In the genomic region with DNA sequence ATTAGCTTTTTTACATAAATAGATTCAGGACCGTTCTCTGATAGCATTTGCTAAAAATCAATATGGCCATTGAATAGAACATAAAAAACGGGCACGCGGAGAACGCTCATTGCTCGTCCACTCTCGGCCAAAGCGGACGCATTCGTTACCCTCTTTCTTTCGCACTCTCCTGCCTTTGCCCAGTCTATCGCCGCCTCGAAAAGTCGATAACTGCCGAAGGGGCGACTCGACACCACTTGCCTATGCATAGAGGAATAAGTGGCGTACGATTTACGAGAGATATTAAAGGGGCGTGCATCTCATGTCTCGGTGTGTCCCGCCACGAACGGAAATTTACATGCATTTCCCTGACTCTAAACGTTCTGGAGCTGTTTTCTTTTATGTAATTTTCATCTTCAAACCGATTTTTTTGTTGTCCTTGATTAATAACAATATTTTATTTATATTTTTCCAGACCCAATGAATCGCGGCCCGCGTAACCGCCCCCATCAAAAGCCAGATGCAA, we compare ENCODE assay signal across 4 worm cellular contexts.
TF ChIP-seq lines count a peak whose summit lies in the region.

A gene (plus strand): TSS at position 455 of the 505 bp plus-strand sequence.

TF ChIP-seq in whole organism, L2 larva, 48 proteins besides CTCF, POLR2A, EP300 and RAD21:
- TF ChIP-seq nhr-129 (tag; optimal IDR thresholded peaks at IDR 0.05; lab: Kevin White, UChicago) (peak; percentile 17), unc-62 (GFP tag; optimal IDR thresholded peaks at IDR 0.05; lab: Kevin White, UChicago) (no peak), mab-5 (tag; optimal IDR thresholded peaks at IDR 0.05; lab: Kevin White, UChicago) (peak; percentile 23), sma-9 (GFP tag; optimal IDR thresholded peaks at IDR 0.05; lab: Kevin White, UChicago) (peak; percentile 34), sma-9 (tag; optimal IDR thresholded peaks at IDR 0.05; lab: Kevin White, UChicago) (no peak), sem-4 (tag; optimal IDR thresholded peaks at IDR 0.05; lab: Kevin White, UChicago) (no peak), zag-1 (tag; optimal IDR thresholded peaks at IDR 0.05; lab: Kevin White, UChicago) (no peak), nhr-6 (tag; optimal IDR thresholded peaks at IDR 0.05; lab: Kevin White, UChicago) (no peak), crh-2 (tag; optimal IDR thresholded peaks at IDR 0.05; lab: Kevin White, UChicago) (peak; percentile 43), F13H6.1 (tag; optimal IDR thresholded peaks at IDR 0.05; lab: Kevin White, UChicago) (no peak), mdl-1 (tag; optimal IDR thresholded peaks at IDR 0.05; lab: Kevin White, UChicago) (peak in 1 of 2 experiments; percentile 10), lsy-2 (tag; optimal IDR thresholded peaks at IDR 0.05; lab: Kevin White, UChicago) (peak in 1 of 2 experiments; percentile 55), peb-1 (tag; optimal IDR thresholded peaks at IDR 0.05; lab: Kevin White, UChicago) (no peak), ceh-16 (tag; optimal IDR thresholded peaks at IDR 0.05; lab: Kevin White, UChicago) (peak; percentile 32), unc-55 (GFP tag; optimal IDR thresholded peaks at IDR 0.05; lab: Kevin White, UChicago) (peak; percentile 64), C34F6.9 (tag; optimal IDR thresholded peaks at IDR 0.05; lab: Kevin White, UChicago) (peak; percentile 59)
TF ChIP-seq in whole organism, L2 larva: peak in this region for 9.

TF ChIP-seq in whole organism, L4 larva, 104 proteins besides CTCF, POLR2A, EP300 and RAD21 (continues in another document):
- TF ChIP-seq egl-43 (GFP tag; IDR thresholded peaks at IDR 0.05; lab: Robert Waterston, UW) (no peak), hmg-1.1 (GFP tag; IDR thresholded peaks at IDR 0.05; lab: Robert Waterston, UW) (peak; percentile 47; the same call in 1 of the 2 replicates), daf-8 (GFP tag; IDR thresholded peaks at IDR 0.05; lab: Robert Waterston, UW) (no peak), hlh-30 (tag; optimal IDR thresholded peaks at IDR 0.05; lab: Kevin White, UChicago; ENCODE audit: insufficient read depth) (peak; percentile 74), ZK546.5 (tag; optimal IDR thresholded peaks at IDR 0.05; lab: Kevin White, UChicago) (no peak), dmd-6 (GFP tag; IDR thresholded peaks at IDR 0.05; lab: Robert Waterston, UW) (peak; percentile 8; the same call in 1 of the 2 replicates), mdl-1 (tag; optimal IDR thresholded peaks at IDR 0.05; lab: Kevin White, UChicago) (peak in 1 of 2 experiments; percentile 33), dmd-8 (GFP tag; IDR thresholded peaks at IDR 0.05; lab: Robert Waterston, UW) (no peak), aha-1 (tag; lab: Kevin White, UChicago) (peak; percentile 97), nhr-25 (tag; optimal IDR thresholded peaks at IDR 0.05; lab: Kevin White, UChicago; ENCODE audit: borderline replicate concordance, insufficient read depth) (peak; percentile 2), madf-5 (GFP tag; IDR thresholded peaks at IDR 0.05; lab: Robert Waterston, UW) (no peak), lsy-2 (tag; optimal IDR thresholded peaks at IDR 0.05; lab: Kevin White, UChicago) (peak in 1 of 2 experiments; percentile 44), ceh-28 (tag; optimal IDR thresholded peaks at IDR 0.05; lab: Kevin White, UChicago) (peak; percentile 65), hlh-11 (tag; optimal IDR thresholded peaks at IDR 0.05; lab: Kevin White, UChicago) (peak; percentile 53), nhr-41 (GFP tag; IDR thresholded peaks at IDR 0.05; lab: Robert Waterston, UW) (no peak), hif-1 (tag; optimal IDR thresholded peaks at IDR 0.05; lab: Kevin White, UChicago) (no peak), ces-1 (GFP tag; optimal IDR thresholded peaks at IDR 0.05; lab: Kevin White, UChicago) (no peak), dve-1 (tag; optimal IDR thresholded peaks at IDR 0.05; lab: Kevin White, UChicago; ENCODE audit: insufficient read depth) (peak; percentile 22), ceh-44 (GFP tag; IDR thresholded peaks at IDR 0.05; lab: Robert Waterston, UW) (no peak), snpc-1.2 (GFP tag; IDR thresholded peaks at IDR 0.05; lab: Robert Waterston, UW) (0 out of 2 replicates have a peak, but pooled peaks have one; percentile 8), fos-1 (tag; optimal IDR thresholded peaks at IDR 0.05; lab: Kevin White, UChicago) (no peak), jun-1 (tag; optimal IDR thresholded peaks at IDR 0.05; lab: Kevin White, UChicago) (no peak)

TF ChIP-seq in whole organism, late embryonic, 69 proteins besides CTCF, POLR2A, EP300 and RAD21 (continues in another document):
- no peak for TF ChIP-seq ceh-6 (GFP tag; optimal IDR thresholded peaks at IDR 0.05; lab: Kevin White, UChicago)
- TF ChIP-seq ceh-48 (tag; optimal IDR thresholded peaks at IDR 0.05; lab: Kevin White, UChicago), result peak; percentile 96
- peak; percentile 59 for TF ChIP-seq ceh-31 (tag; optimal IDR thresholded peaks at IDR 0.05; lab: Kevin White, UChicago)
- peak; percentile 50 for TF ChIP-seq unc-55 (GFP tag; optimal IDR thresholded peaks at IDR 0.05; lab: Kevin White, UChicago)
- no peak for TF ChIP-seq pha-4 (tag; optimal IDR thresholded peaks at IDR 0.05; lab: Kevin White, UChicago)
- TF ChIP-seq npax-4 (tag; optimal IDR thresholded peaks at IDR 0.05; lab: Kevin White, UChicago), result no peak
- TF ChIP-seq lim-6 (tag; optimal IDR thresholded peaks at IDR 0.05; lab: Kevin White, UChicago), result no peak
- no peak for TF ChIP-seq gmeb-2 (tag; optimal IDR thresholded peaks at IDR 0.05; lab: Kevin White, UChicago)
- TF ChIP-seq K09A11.1 (tag; optimal IDR thresholded peaks at IDR 0.05; lab: Kevin White, UChicago; ENCODE audit: insufficient read depth), result no peak
- no peak for TF ChIP-seq sox-4 (tag; optimal IDR thresholded peaks at IDR 0.05; lab: Kevin White, UChicago)
- TF ChIP-seq dmd-4 (tag; optimal IDR thresholded peaks at IDR 0.05; lab: Kevin White, UChicago; ENCODE audit: borderline replicate concordance), result no peak
- TF ChIP-seq hlh-30 (tag; optimal IDR thresholded peaks at IDR 0.05; lab: Kevin White, UChicago; ENCODE audit: insufficient read depth), result peak; percentile 39
- no peak for TF ChIP-seq C38D4.7 (GFP tag; optimal IDR thresholded peaks at IDR 0.05; lab: Kevin White, UChicago)
- no peak for TF ChIP-seq ceh-22 (tag; optimal IDR thresholded peaks at IDR 0.05; lab: Kevin White, UChicago)
- TF ChIP-seq odd-2 (tag; optimal IDR thresholded peaks at IDR 0.05; lab: Kevin White, UChicago), result no peak
- no peak for TF ChIP-seq ceh-30 (tag; optimal IDR thresholded peaks at IDR 0.05; lab: Kevin White, UChicago)
- TF ChIP-seq elt-2 (tag; optimal IDR thresholded peaks at IDR 0.05; lab: Kevin White, UChicago), result no peak
- TF ChIP-seq rnt-1 (tag; optimal IDR thresholded peaks at IDR 0.05; lab: Kevin White, UChicago), result no peak
- TF ChIP-seq pat-9 (tag; optimal IDR thresholded peaks at IDR 0.05; lab: Kevin White, UChicago), result no peak
- no peak for TF ChIP-seq F13H6.1 (tag; optimal IDR thresholded peaks at IDR 0.05; lab: Kevin White, UChicago)
- TF ChIP-seq ama-1 (optimal IDR thresholded peaks at IDR 0.05; lab: Kevin White, UChicago), result no peak
- no peak for TF ChIP-seq T23F11.4 (GFP tag; optimal IDR thresholded peaks at IDR 0.05; lab: Kevin White, UChicago)
- peak; percentile 4 for TF ChIP-seq fax-1 (tag; optimal IDR thresholded peaks at IDR 0.05; lab: Kevin White, UChicago)
- no peak for TF ChIP-seq hlh-15 (tag; optimal IDR thresholded peaks at IDR 0.05; lab: Kevin White, UChicago)
- TF ChIP-seq madf-2 (tag; optimal IDR thresholded peaks at IDR 0.05; lab: Kevin White, UChicago), result no peak
- no peak for TF ChIP-seq ztf-16 (tag; optimal IDR thresholded peaks at IDR 0.05; lab: Kevin White, UChicago)
- no peak for TF ChIP-seq ceh-14 (tag; optimal IDR thresholded peaks at IDR 0.05; lab: Kevin White, UChicago)

TF ChIP-seq in whole organism, mixed stage, embryonic, 35 proteins besides CTCF, POLR2A, EP300 and RAD21 (continues in another document):
- TF ChIP-seq cnd-1 (tag; optimal IDR thresholded peaks at IDR 0.05; lab: Kevin White, UChicago) (peak; percentile 52), unc-39 (tag; optimal IDR thresholded peaks at IDR 0.05; lab: Kevin White, UChicago) (no peak), ceh-43 (GFP tag; optimal IDR thresholded peaks at IDR 0.05; lab: Kevin White, UChicago) (no peak), ham-2 (GFP tag; optimal IDR thresholded peaks at IDR 0.05; lab: Kevin White, UChicago) (peak; percentile 20), blmp-1 (tag; optimal IDR thresholded peaks at IDR 0.05; lab: Kevin White, UChicago) (no peak), lsy-2 (tag; optimal IDR thresholded peaks at IDR 0.05; lab: Kevin White, UChicago) (no peak), elt-1 (tag; optimal IDR thresholded peaks at IDR 0.05; lab: Kevin White, UChicago; ENCODE audit: borderline replicate concordance, insufficient read depth) (no peak), nhr-28 (tag; optimal IDR thresholded peaks at IDR 0.05; lab: Kevin White, UChicago) (no peak), flh-1 (GFP tag; optimal IDR thresholded peaks at IDR 0.05; lab: Kevin White, UChicago) (no peak), zip-8 (tag; optimal IDR thresholded peaks at IDR 0.05; lab: Kevin White, UChicago) (no peak), mep-1 (tag; optimal IDR thresholded peaks at IDR 0.05; lab: Kevin White, UChicago) (peak; percentile 12), sptf-1 (tag; optimal IDR thresholded peaks at IDR 0.05; lab: Kevin White, UChicago) (no peak), tbx-8 (GFP tag; optimal IDR thresholded peaks at IDR 0.05; lab: Kevin White, UChicago) (no peak), bed-3 (GFP tag; optimal IDR thresholded peaks at IDR 0.05; lab: Kevin White, UChicago) (no peak), nhr-76 (tag; optimal IDR thresholded peaks at IDR 0.05; lab: Kevin White, UChicago) (no peak), lin-13 (tag; optimal IDR thresholded peaks at IDR 0.05; lab: Kevin White, UChicago) (peak; percentile 10), unc-62 (GFP tag; optimal IDR thresholded peaks at IDR 0.05; lab: Kevin White, UChicago) (no peak), ceh-83 (GFP tag; optimal IDR thresholded peaks at IDR 0.05; lab: Kevin White, UChicago) (no peak), snpc-4 (tag; optimal IDR thresholded peaks at IDR 0.05; lab: Kevin White, UChicago) (no peak), hlh-1 (tag; optimal IDR thresholded peaks at IDR 0.05; lab: Kevin White, UChicago) (peak; percentile 53), ces-1 (GFP tag; optimal IDR thresholded peaks at IDR 0.05; lab: Kevin White, UChicago) (peak; percentile 57), unc-120 (tag; optimal IDR thresholded peaks at IDR 0.05; lab: Kevin White, UChicago; ENCODE audit: poor library complexity, severe bottlenecking) (peak; percentile 69), M03D4.4 (tag; optimal IDR thresholded peaks at IDR 0.05; lab: Kevin White, UChicago) (no peak), nhr-2 (tag; optimal IDR thresholded peaks at IDR 0.05; lab: Kevin White, UChicago) (peak; percentile 91), ceh-39 (tag; optimal IDR thresholded peaks at IDR 0.05; lab: Kevin White, UChicago) (peak; percentile 71), drap-1 (GFP tag; optimal IDR thresholded peaks at IDR 0.05; lab: Kevin White, UChicago) (no peak), mls-2 (tag; optimal IDR thresholded peaks at IDR 0.05; lab: Kevin White, UChicago) (peak; percentile 75), lin-32 (GFP tag; optimal IDR thresholded peaks at IDR 0.05; lab: Kevin White, UChicago) (no peak), sem-2 (GFP tag; optimal IDR thresholded peaks at IDR 0.05; lab: Kevin White, UChicago) (no peak)
